Worm (Caenorhabditis elegans): ENCODE data around the gene Y46G5A.23.

- no peak for TF ChIP-seq ama-1 (optimal IDR thresholded peaks at IDR 0.05)
- TF ChIP-seq jun-1 (tag; optimal IDR thresholded peaks at IDR 0.05), result no peak
- no peak for TF ChIP-seq blmp-1 (tag; optimal IDR thresholded peaks at IDR 0.05)
- TF ChIP-seq mep-1 (tag; optimal IDR thresholded peaks at IDR 0.05), result no peak
- TF ChIP-seq nhr-90 (tag; optimal IDR thresholded peaks at IDR 0.05; ENCODE audit: poor library complexity), result no peak
- no peak for TF ChIP-seq efl-1 (optimal IDR thresholded peaks at IDR 0.05)
- TF ChIP-seq efl-1 (GFP tag; optimal IDR thresholded peaks at IDR 0.05 in 1 of 2), result peak in 1 of 2 experiments; percentile 70
- TF ChIP-seq aly-2 (tag; optimal IDR thresholded peaks at IDR 0.05), result no peak
- TF ChIP-seq egl-13 (tag; optimal IDR thresholded peaks at IDR 0.05), result no peak
- TF ChIP-seq nhr-77 (tag; optimal IDR thresholded peaks at IDR 0.05), result no peak
Observed at ce11 chrII:12787831-12788248, 40.9 kb downstream of the Y46G5A.23 start, which contains the start of gene alkb-7.

All from whole organism, L1 larva.